Worm (Caenorhabditis elegans): ENCODE results near the gene C03A7.2.

The C03A7.2 gene

DNA sequence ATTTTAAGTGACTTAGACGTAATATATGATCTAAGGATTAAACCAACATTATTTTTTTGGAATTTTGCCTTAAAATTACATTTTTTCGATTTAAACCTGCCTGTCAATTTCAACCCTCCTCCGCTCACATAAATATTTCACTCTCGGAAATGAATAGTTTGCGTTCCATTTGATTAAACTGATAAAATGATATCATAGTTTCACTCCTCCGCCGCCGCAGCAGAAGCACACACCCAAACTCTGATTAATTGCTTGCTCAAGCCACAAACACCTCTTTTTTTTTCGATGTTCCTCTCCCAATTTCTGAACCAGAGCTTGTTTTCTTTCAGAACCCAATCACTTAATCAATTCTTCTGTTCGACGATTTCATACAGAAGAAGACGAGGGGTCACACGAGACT is 41.3 kb downstream of the C03A7.2 start, which contains the start of gene Y49G5B.1:
Gene Y49G5B.1 (plus strand): TSS at position 324 of the 400 bp plus-strand sequence.
- TF ChIP-seq lin-15B (tag; optimal IDR thresholded peaks at IDR 0.05), result no peak
- TF ChIP-seq ceh-63 (GFP tag; optimal IDR thresholded peaks at IDR 0.05), result no peak
- no peak for TF ChIP-seq nhr-12 (tag; optimal IDR thresholded peaks at IDR 0.05)
- TF ChIP-seq elt-2 (tag; optimal IDR thresholded peaks at IDR 0.05), result no peak
- TF ChIP-seq unc-98 (GFP tag; IDR thresholded peaks at IDR 0.05), result no peak
- no peak for TF ChIP-seq unc-62 (GFP tag; optimal IDR thresholded peaks at IDR 0.05)
- no peak for TF ChIP-seq ama-1 (optimal IDR thresholded peaks at IDR 0.05)
- no peak for TF ChIP-seq mef-2 (tag; optimal IDR thresholded peaks at IDR 0.05)
- no peak for TF ChIP-seq nhr-20 (tag; optimal IDR thresholded peaks at IDR 0.05)
- TF ChIP-seq fkh-8 (tag; optimal IDR thresholded peaks at IDR 0.05), result no peak
- TF ChIP-seq C16A3.4 (tag; optimal IDR thresholded peaks at IDR 0.05), result no peak
- TF ChIP-seq swsn-7 (tag; optimal IDR thresholded peaks at IDR 0.05), result no peak
- TF ChIP-seq nhr-90 (tag; optimal IDR thresholded peaks at IDR 0.05; ENCODE audit: poor library complexity), result no peak
- no peak for TF ChIP-seq ceh-90 (tag; optimal IDR thresholded peaks at IDR 0.05)
- no peak for TF ChIP-seq ceh-82 (tag; optimal IDR thresholded peaks at IDR 0.05)
- no peak for TF ChIP-seq xbp-1 (tag; optimal IDR thresholded peaks at IDR 0.05)
- TF ChIP-seq alr-1 (tag; optimal IDR thresholded peaks at IDR 0.05; ENCODE audit: borderline replicate concordance), result no peak
- TF ChIP-seq efl-3 (GFP tag; optimal IDR thresholded peaks at IDR 0.05), result no peak
- TF ChIP-seq tlp-1 (tag; optimal IDR thresholded peaks at IDR 0.05), result no peak
- TF ChIP-seq nhr-77 (tag; optimal IDR thresholded peaks at IDR 0.05), result no peak

- peak; percentile 64 for TF ChIP-seq nhr-85 (tag)
- no peak for TF ChIP-seq zip-4 (GFP tag; optimal IDR thresholded peaks at IDR 0.05)
- no peak for TF ChIP-seq sptf-1 (tag; optimal IDR thresholded peaks at IDR 0.05)
- TF ChIP-seq irx-1 (tag; optimal IDR thresholded peaks at IDR 0.05), result no peak
- no peak for TF ChIP-seq xbp-1 (tag; optimal IDR thresholded peaks at IDR 0.05)
- TF ChIP-seq ceh-8 (GFP tag; optimal IDR thresholded peaks at IDR 0.05), result no peak
- no peak for TF ChIP-seq nhr-71 (tag; optimal IDR thresholded peaks at IDR 0.05)
- TF ChIP-seq lin-14 (GFP tag; optimal IDR thresholded peaks at IDR 0.05), result peak; percentile 41
- TF ChIP-seq dsc-1 (tag; optimal IDR thresholded peaks at IDR 0.05), result no peak
- peak; percentile 36 for TF ChIP-seq blmp-1 (tag; optimal IDR thresholded peaks at IDR 0.05)
- no peak for TF ChIP-seq fkh-4 (tag; optimal IDR thresholded peaks at IDR 0.05; ENCODE audit: borderline replicate concordance)
- no peak for TF ChIP-seq efl-1 (optimal IDR thresholded peaks at IDR 0.05)
- TF ChIP-seq efl-1 (GFP tag; optimal IDR thresholded peaks at IDR 0.05 in 1 of 2), result peak in 1 of 2 experiments; percentile 90
- TF ChIP-seq mep-1 (tag; optimal IDR thresholded peaks at IDR 0.05), result no peak
Observed at ce11 chrV:5225660-5226059, 43.9 kb downstream of the C03A7.2 start.

- TF ChIP-seq nhr-84 (tag; optimal IDR thresholded peaks at IDR 0.05) (no peak), hpl-2 (GFP tag; optimal IDR thresholded peaks at IDR 0.05) (no peak), alr-1 (tag; optimal IDR thresholded peaks at IDR 0.05; ENCODE audit: borderline replicate concordance) (no peak), rnt-1 (tag; optimal IDR thresholded peaks at IDR 0.05) (no peak), nhr-237 (tag; optimal IDR thresholded peaks at IDR 0.05) (no peak), ztf-4 (tag; optimal IDR thresholded peaks at IDR 0.05) (no peak), tbx-2 (tag; optimal IDR thresholded peaks at IDR 0.05) (peak; percentile 44), elt-3 (tag; optimal IDR thresholded peaks at IDR 0.05) (no peak), dsc-1 (tag; optimal IDR thresholded peaks at IDR 0.05) (no peak), mep-1 (tag; optimal IDR thresholded peaks at IDR 0.05) (no peak), elt-2 (tag; optimal IDR thresholded peaks at IDR 0.05) (no peak), nhr-71 (tag; optimal IDR thresholded peaks at IDR 0.05) (peak; percentile 10), C16A3.4 (tag; optimal IDR thresholded peaks at IDR 0.05) (no peak), lin-14 (GFP tag; optimal IDR thresholded peaks at IDR 0.05) (peak; percentile 17), mab-9 (GFP tag; IDR thresholded peaks at IDR 0.05) (no peak), hlh-4 (tag; optimal IDR thresholded peaks at IDR 0.05) (no peak), nhr-90 (tag; optimal IDR thresholded peaks at IDR 0.05; ENCODE audit: poor library complexity) (no peak), pag-3 (tag; optimal IDR thresholded peaks at IDR 0.05; ENCODE audit: borderline replicate concordance, insufficient read depth) (no peak), lin-35 (GFP tag; optimal IDR thresholded peaks at IDR 0.05) (no peak), nhr-77 (tag; optimal IDR thresholded peaks at IDR 0.05) (peak; percentile 72)
Observed at ce11 chrV:5228513-5228912, 46.8 kb downstream of the C03A7.2 start.

Data from whole organism, L1 larva.